Fruit fly (Drosophila melanogaster) whole organism, wandering third instar larva: Measurements from ENCODE around the gene ea.

ENCODE experiments used
- Abd-B ChIP-seq: fragments of >200 bp; optimal IDR thresholded peaks from 2 replicates; lab custom pipeline; 2017; ENCODE audit warnings: missing biosample characterization, missing genetic modification characterization
- CG32264 ChIP-seq: fragments of 200-800 bp; sonication (Bioruptor generic); optimal IDR thresholded peaks from 2 replicates; lab custom pipeline; 2016; ENCODE audit warnings: missing biosample characterization, missing genetic modification characterization
- CG9705 ChIP-seq: fragments of 200-800 bp; sonication (Bioruptor generic); optimal IDR thresholded peaks from 2 replicates; lab custom pipeline; 2018; ENCODE audit warnings: missing biosample characterization, mild to moderate bottlenecking, missing genetic modification characterization
- CrebA ChIP-seq: fragments of 200-800 bp; sonication (Bioruptor generic); optimal IDR thresholded peaks from 2 replicates; lab custom pipeline; 2016; ENCODE audit warnings: missing biosample characterization, mild to moderate bottlenecking, missing genetic modification characterization, borderline replicate concordance
- Dfd ChIP-seq: fragments of >200 bp; optimal IDR thresholded peaks from 2 replicates; lab custom pipeline; 2017; ENCODE audit warnings: missing biosample characterization, missing genetic modification characterization
- Dif ChIP-seq: fragments of 200-275, 200-300 bp; sonication (Bioruptor generic); optimal IDR thresholded peaks from 2 replicates; lab custom pipeline; 2018; ENCODE audit warnings: missing biosample characterization, missing genetic modification characterization; ENCODE audit not compliant: partially characterized antibody
- GATAd ChIP-seq: sonication (Bioruptor generic); optimal IDR thresholded peaks from 2 replicates; lab custom pipeline; 2016; ENCODE audit warnings: missing biosample characterization, missing genetic modification characterization
- HLH106 ChIP-seq: fragments of 200-800 bp; optimal IDR thresholded peaks from 3 replicates; lab custom pipeline; 2019; ENCODE audit warnings: missing biosample characterization, mild to moderate bottlenecking, missing genetic modification characterization, moderate library complexity
- Hnf4 ChIP-seq: fragments of 200-800 bp; sonication (Bioruptor generic); optimal IDR thresholded peaks from 2 replicates; lab custom pipeline; 2016; ENCODE audit warnings: missing biosample characterization, mild to moderate bottlenecking, missing genetic modification characterization
- Hr78 ChIP-seq: fragments of >200 bp; optimal IDR thresholded peaks from 2 replicates; lab custom pipeline; 2017; ENCODE audit warnings: missing biosample characterization, missing genetic modification characterization
- Hr83 ChIP-seq: fragments of 200-300 bp; sonication (Bioruptor generic); optimal IDR thresholded peaks from 2 replicates; lab custom pipeline; 2016; ENCODE audit warnings: missing biosample characterization, mild to moderate bottlenecking, missing genetic modification characterization, moderate library complexity; ENCODE audit not compliant: poor library complexity, severe bottlenecking
- Jra ChIP-seq: sonication (Bioruptor generic); optimal IDR thresholded peaks from 2 replicates; lab custom pipeline; 2016; ENCODE audit warnings: missing biosample characterization, missing genetic modification characterization
- Mio ChIP-seq: sonication (Bioruptor generic); optimal IDR thresholded peaks from 2 replicates; lab custom pipeline; 2016; ENCODE audit warnings: missing biosample characterization, missing genetic modification characterization
- Myc ChIP-seq: fragments of >200 bp; optimal IDR thresholded peaks from 2 replicates; lab custom pipeline; 2017
- N ChIP-seq: fragments of >200 bp; optimal IDR thresholded peaks from 2 replicates; lab custom pipeline; 2018; ENCODE audit warnings: missing biosample characterization, missing external identifiers, missing genetic modification characterization
- OdsH ChIP-seq: fragments of 200-800 bp; sonication (Bioruptor generic); optimal IDR thresholded peaks from 2 replicates; lab custom pipeline; 2016; ENCODE audit warnings: missing biosample characterization, mild to moderate bottlenecking, missing genetic modification characterization
- Rel ChIP-seq, 2 experiments: fragments of 200-800 bp; sonication (Bioruptor generic) in 1 of 2; optimal IDR thresholded peaks; 2 replicates in 1 of 2; 3 replicates in 1 of 2; lab custom pipeline; 2016 to 2019; ENCODE audit warnings: mild to moderate bottlenecking in 2 of 2, missing biosample characterization in 2 of 2, missing genetic modification characterization in 2 of 2, moderate library complexity in 1 of 2
- Sp1 ChIP-seq: fragments of 200-800 bp; sonication (Bioruptor generic); optimal IDR thresholded peaks from 3 replicates; lab custom pipeline; 2019; ENCODE audit warnings: missing biosample characterization, mild to moderate bottlenecking, missing genetic modification characterization, moderate library complexity
- Vsx2 ChIP-seq: fragments of 200-300, 225-300 bp; sonication (Bioruptor generic); optimal IDR thresholded peaks from 2 replicates; lab custom pipeline; 2018; ENCODE audit warnings: missing biosample characterization, missing genetic modification characterization; ENCODE audit not compliant: partially characterized antibody
- br ChIP-seq: fragments of 200-800 bp; sonication (Bioruptor generic); optimal IDR thresholded peaks from 2 replicates; lab custom pipeline; 2016; ENCODE audit warnings: missing biosample characterization, missing genetic modification characterization
- brk ChIP-seq: fragments of 200-800 bp; sonication (Bioruptor generic); optimal IDR thresholded peaks from 2 replicates; lab custom pipeline; 2016; ENCODE audit warnings: missing biosample characterization, mild to moderate bottlenecking, missing genetic modification characterization
- dl ChIP-seq, 2 experiments: fragments of 175-275, 200-275 bp in 1 of 2; fragments of 200-275 bp in 1 of 2; sonication (Bioruptor generic); optimal IDR thresholded peaks; lab custom pipeline; 2018; ENCODE audit warnings: mild to moderate bottlenecking in 2 of 2, missing biosample characterization in 2 of 2, missing genetic modification characterization in 2 of 2, moderate library complexity in 2 of 2; ENCODE audit not compliant: partially characterized antibody in 2 of 2, insufficient read depth in 1 of 2
- dmrt93B ChIP-seq: fragments of 200-800 bp; sonication (Bioruptor generic); optimal IDR thresholded peaks from 2 replicates; lab custom pipeline; 2018; ENCODE audit warnings: missing biosample characterization, mild to moderate bottlenecking, missing genetic modification characterization
- dsf ChIP-seq: sonication (Bioruptor generic); optimal IDR thresholded peaks from 2 replicates; lab custom pipeline; 2016; ENCODE audit warnings: missing biosample characterization, missing genetic modification characterization, borderline replicate concordance
- ey ChIP-seq: fragments of 200-800 bp; sonication (Bioruptor generic); optimal IDR thresholded peaks from 2 replicates; lab custom pipeline; 2016; ENCODE audit warnings: missing biosample characterization, missing genetic modification characterization
- foxo ChIP-seq, 2 experiments: fragments of 200-800 bp; sonication (Bioruptor generic); optimal IDR thresholded peaks; 2 replicates in 1 of 2; 3 replicates in 1 of 2; lab custom pipeline; 2016 to 2017; ENCODE audit warnings: missing biosample characterization in 2 of 2, missing genetic modification characterization in 2 of 2
- fru ChIP-seq: fragments of 200-800 bp; sonication (Bioruptor generic); optimal IDR thresholded peaks from 3 replicates; lab custom pipeline; 2016; ENCODE audit warnings: missing biosample characterization, mild to moderate bottlenecking, missing genetic modification characterization
- h ChIP-seq: fragments of 200-800 bp; sonication (Bioruptor generic); optimal IDR thresholded peaks from 3 replicates; lab custom pipeline; 2016; ENCODE audit warnings: missing biosample characterization, mild to moderate bottlenecking, missing genetic modification characterization
- jim ChIP-seq: fragments of 175-275, 200-325 bp; sonication (Bioruptor generic); optimal IDR thresholded peaks from 2 replicates; lab custom pipeline; 2016; ENCODE audit warnings: missing biosample characterization, mild to moderate bottlenecking, missing genetic modification characterization
- lola ChIP-seq: fragments of >200 bp; optimal IDR thresholded peaks from 2 replicates; lab custom pipeline; 2017; ENCODE audit warnings: missing biosample characterization, missing genetic modification characterization
- pan ChIP-seq: fragments of >200 bp; optimal IDR thresholded peaks from 2 replicates; lab custom pipeline; 2017
- psq ChIP-seq: fragments of 200-800 bp; sonication (Bioruptor generic); optimal IDR thresholded peaks from 3 replicates; lab custom pipeline; 2017; ENCODE audit warnings: missing biosample characterization, mild to moderate bottlenecking, missing genetic modification characterization, moderate library complexity
- rgr ChIP-seq: fragments of 200-800 bp; sonication (Bioruptor generic); optimal IDR thresholded peaks from 3 replicates; lab custom pipeline; 2016; ENCODE audit warnings: missing biosample characterization, mild to moderate bottlenecking, missing genetic modification characterization
- sage ChIP-seq: fragments of 200-800 bp; sonication (Bioruptor generic); optimal IDR thresholded peaks from 2 replicates; lab custom pipeline; 2016; ENCODE audit warnings: missing biosample characterization, mild to moderate bottlenecking, missing genetic modification characterization
- sv ChIP-seq: fragments of 200-800 bp; sonication (Bioruptor generic); optimal IDR thresholded peaks from 3 replicates; lab custom pipeline; 2016; ENCODE audit warnings: missing biosample characterization, missing genetic modification characterization
- tai ChIP-seq: sonication (Bioruptor generic); optimal IDR thresholded peaks from 2 replicates; lab custom pipeline; 2016; ENCODE audit warnings: missing biosample characterization, missing genetic modification characterization
- usp ChIP-seq: fragments of >200 bp; optimal IDR thresholded peaks from 2 replicates; lab custom pipeline; 2017; ENCODE audit warnings: missing biosample characterization, missing genetic modification characterization
- woc ChIP-seq: sonication (Bioruptor generic); optimal IDR thresholded peaks from 2 replicates; lab custom pipeline; 2016; ENCODE audit warnings: missing biosample characterization, mild to moderate bottlenecking, missing genetic modification characterization

The ea gene

dm6 chr3R:15328083-15328779 lies at the start of gene ea, which contains the start of gene CG6236:
ea (plus strand) TSS chr3R:15328729.
CG6236 (minus strand) TSS chr3R:15328269.
- TF ChIP-seq Myc (lab: Kevin White, UChicago) (peak; percentile 66), dmrt93B (GFP tag; lab: Kevin White, UChicago) (no peak)

dm6 chr3R:15280619-15281334 lies 47.8 kb upstream of the ea start:
- TF ChIP-seq Dfd (GFP tag; lab: Kevin White, UChicago), result no peak
- TF ChIP-seq CG32264 (GFP tag; lab: Kevin White, UChicago), result no peak
- TF ChIP-seq CG9705, result no peak
- TF ChIP-seq rgr (GFP tag; lab: Kevin White, UChicago), result peak; percentile 46
- no peak for TF ChIP-seq Hr83
- no peak for TF ChIP-seq pan
- TF ChIP-seq dmrt93B (GFP tag; lab: Kevin White, UChicago), result peak; percentile 51
- no peak for TF ChIP-seq Hr78 (GFP tag; lab: Kevin White, UChicago)
- peak; percentile 66 for TF ChIP-seq HLH106 (tag; lab: Kevin White, UChicago)
- no peak for TF ChIP-seq Abd-B (GFP tag; lab: Kevin White, UChicago)
- no peak for TF ChIP-seq Rel (GFP tag; optimal IDR thresholded peaks at IDR 0.05; lab: Kevin White, UChicago)
- TF ChIP-seq Rel (tag; optimal IDR thresholded peaks at IDR 0.05; lab: Kevin White, UChicago), result no peak
- peak; percentile 20 for TF ChIP-seq sv
- TF ChIP-seq Hnf4 (GFP tag; lab: Kevin White, UChicago), result no peak
- no peak for TF ChIP-seq Jra
- peak; percentile 34 for TF ChIP-seq ey (GFP tag; lab: Kevin White, UChicago)
- no peak for TF ChIP-seq Mio
- TF ChIP-seq br (GFP tag; lab: Kevin White, UChicago), result peak; percentile 33
- peak; percentile 24 for TF ChIP-seq woc (GFP tag; lab: Kevin White, UChicago)
- peak; percentile 71 for TF ChIP-seq Sp1 (GFP tag; lab: Kevin White, UChicago)
- TF ChIP-seq Myc (lab: Kevin White, UChicago), result no peak
- no peak for TF ChIP-seq tai (GFP tag; lab: Kevin White, UChicago)
- TF ChIP-seq jim (GFP tag; lab: Kevin White, UChicago), result no peak
- TF ChIP-seq CrebA (GFP tag; lab: Kevin White, UChicago), result no peak
- TF ChIP-seq lola (GFP tag; lab: Kevin White, UChicago), result no peak
- TF ChIP-seq GATAd, result no peak
- no peak for TF ChIP-seq brk (GFP tag; lab: Kevin White, UChicago)
- peak; percentile 45 for TF ChIP-seq h (GFP tag; lab: Kevin White, UChicago)
- no peak for TF ChIP-seq Vsx2 (GFP tag; lab: Kevin White, UChicago)
- TF ChIP-seq fru (GFP tag; lab: Kevin White, UChicago), result peak; percentile 65
- TF ChIP-seq Dif (GFP tag; lab: Kevin White, UChicago), result peak; percentile 23
- TF ChIP-seq dl (GFP tag; optimal IDR thresholded peaks at IDR 0.05; lab: Kevin White, UChicago; ENCODE audit: insufficient read depth in 1 of 2, partially characterized antibody in 2 of 2), result no peak
- TF ChIP-seq foxo (GFP tag; optimal IDR thresholded peaks at IDR 0.05; lab: Kevin White, UChicago), result peak in 1 of 2 experiments; percentile 63
- no peak for TF ChIP-seq N (GFP tag; lab: Kevin White, UChicago)
- TF ChIP-seq sage (GFP tag; lab: Kevin White, UChicago), result peak; percentile 16
- TF ChIP-seq psq (GFP tag; lab: Kevin White, UChicago), result peak; percentile 56
- no peak for TF ChIP-seq dsf (GFP tag; lab: Kevin White, UChicago)
- TF ChIP-seq OdsH, result peak; percentile 60
- no peak for TF ChIP-seq usp (GFP tag; lab: Kevin White, UChicago)
